Worm (Caenorhabditis elegans) whole organism, mixed stage, embryonic: ENCODE data around the gene ech-5.

Source experiments
- M03D4.4 ChIP-seq: sonication (generic microtip); optimal IDR thresholded peaks from 2 replicates; lab custom pipeline; 2017; ENCODE audit warnings: mild to moderate bottlenecking, missing genetic modification characterization, missing compliant biosample characterization
- bed-3 ChIP-seq: fragments of 200-800 bp; sonication (Bioruptor generic); optimal IDR thresholded peaks from 3 replicates; lab custom pipeline; 2018; ENCODE audit warnings: mild to moderate bottlenecking, missing genetic modification characterization, moderate library complexity, missing compliant biosample characterization
- blmp-1 ChIP-seq: fragments of 150-350 bp; optimal IDR thresholded peaks from 2 replicates; lab custom pipeline; 2014; ENCODE audit warnings: missing biosample characterization, missing genetic modification characterization
- ceh-39 ChIP-seq: fragments of 150-350 bp; optimal IDR thresholded peaks from 2 replicates; lab custom pipeline; 2014; ENCODE audit warnings: missing biosample characterization, missing genetic modification characterization
- ceh-43 ChIP-seq: fragments of 200-800 bp; sonication (Bioruptor generic); optimal IDR thresholded peaks from 2 replicates; lab custom pipeline; 2018; ENCODE audit warnings: mild to moderate bottlenecking, missing genetic modification characterization, moderate library complexity, missing compliant biosample characterization
- ceh-83 ChIP-seq: fragments of 200-800 bp; sonication (Bioruptor generic); optimal IDR thresholded peaks from 2 replicates; lab custom pipeline; 2018; ENCODE audit warnings: mild to moderate bottlenecking, missing genetic modification characterization, missing compliant biosample characterization
- ces-1 ChIP-seq: fragments of 150-350 bp; optimal IDR thresholded peaks from 2 replicates; lab custom pipeline; 2014; ENCODE audit warnings: missing biosample characterization, missing genetic modification reagents, missing genetic modification characterization
- drap-1 ChIP-seq: fragments of 200-800 bp; sonication (Bioruptor generic); optimal IDR thresholded peaks from 3 replicates; lab custom pipeline; 2018; ENCODE audit warnings: mild to moderate bottlenecking, missing genetic modification characterization, missing compliant biosample characterization
- elt-1 ChIP-seq: sonication (generic microtip); optimal IDR thresholded peaks from 2 replicates; lab custom pipeline; 2017; ENCODE audit warnings: missing genetic modification characterization, mild to moderate bottlenecking, missing compliant biosample characterization, antibody characterized with exemption, moderate library complexity, borderline replicate concordance; ENCODE audit not compliant: insufficient read depth
- flh-1 ChIP-seq: fragments of 200-800 bp; sonication (Bioruptor generic); optimal IDR thresholded peaks from 2 replicates; lab custom pipeline; 2018; ENCODE audit warnings: mild to moderate bottlenecking, missing genetic modification characterization, moderate library complexity, missing compliant biosample characterization
- ham-2 ChIP-seq: fragments of 200-800 bp; sonication (Bioruptor generic); optimal IDR thresholded peaks from 2 replicates; lab custom pipeline; 2018; ENCODE audit warnings: mild to moderate bottlenecking, missing genetic modification characterization, missing compliant biosample characterization
- hlh-1 ChIP-seq: fragments of 150-350 bp; optimal IDR thresholded peaks from 2 replicates; lab custom pipeline; 2014; ENCODE audit warnings: missing biosample characterization, missing genetic modification reagents, missing genetic modification characterization
- lin-13 ChIP-seq: fragments of 150-350 bp; optimal IDR thresholded peaks from 2 replicates; lab custom pipeline; 2014; ENCODE audit warnings: missing biosample characterization, missing genetic modification characterization
- lin-32 ChIP-seq: fragments of 200-800 bp; sonication (Bioruptor generic); optimal IDR thresholded peaks from 2 replicates; lab custom pipeline; 2018; ENCODE audit warnings: mild to moderate bottlenecking, missing genetic modification characterization, missing compliant biosample characterization
- lsy-2 ChIP-seq: fragments of 150-350 bp; optimal IDR thresholded peaks from 2 replicates; lab custom pipeline; 2014; ENCODE audit warnings: missing biosample characterization, missing genetic modification characterization
- mep-1 ChIP-seq: fragments of 150-350 bp; optimal IDR thresholded peaks from 2 replicates; lab custom pipeline; 2017; ENCODE audit warnings: missing biosample characterization, missing genetic modification reagents, missing genetic modification characterization, inconsistent platforms
- mls-2 ChIP-seq: sonication (generic microtip); optimal IDR thresholded peaks from 2 replicates; lab custom pipeline; 2016; ENCODE audit warnings: mild to moderate bottlenecking, missing genetic modification characterization, moderate library complexity, missing compliant biosample characterization
- nhr-12 ChIP-seq: fragments of 150-350 bp; optimal IDR thresholded peaks from 2 replicates; lab custom pipeline; 2014; ENCODE audit warnings: missing biosample characterization, missing genetic modification characterization
- nhr-2 ChIP-seq: fragments of 150-350 bp; optimal IDR thresholded peaks from 2 replicates; lab custom pipeline; 2014; ENCODE audit warnings: missing biosample characterization, missing genetic modification characterization
- nhr-76 ChIP-seq: sonication (generic microtip); optimal IDR thresholded peaks from 2 replicates; lab custom pipeline; 2017; ENCODE audit warnings: missing biosample characterization, missing genetic modification characterization
- pha-4 ChIP-seq: fragments of 150-350 bp; optimal IDR thresholded peaks from 2 replicates; lab custom pipeline; 2018; ENCODE audit warnings: missing biosample characterization, missing genetic modification reagents, missing genetic modification characterization
- sem-2 ChIP-seq: fragments of 200-800 bp; sonication (Bioruptor generic); optimal IDR thresholded peaks from 2 replicates; lab custom pipeline; 2018; ENCODE audit warnings: mild to moderate bottlenecking, missing genetic modification characterization, missing compliant biosample characterization
- snpc-4 ChIP-seq: fragments of 150-350 bp; optimal IDR thresholded peaks from 2 replicates; lab custom pipeline; 2014; ENCODE audit warnings: missing biosample characterization, missing genetic modification characterization
- sptf-1 ChIP-seq: sonication (generic microtip); optimal IDR thresholded peaks from 2 replicates; lab custom pipeline; 2017; ENCODE audit warnings: mild to moderate bottlenecking, missing genetic modification characterization, moderate library complexity, missing compliant biosample characterization
- tbx-8 ChIP-seq: fragments of 200-800 bp; sonication (Bioruptor generic); optimal IDR thresholded peaks from 2 replicates; lab custom pipeline; 2018; ENCODE audit warnings: mild to moderate bottlenecking, missing genetic modification characterization, moderate library complexity, missing compliant biosample characterization
- zip-8 ChIP-seq: fragments of 150-350 bp; optimal IDR thresholded peaks from 2 replicates; lab custom pipeline; 2014; ENCODE audit warnings: missing biosample characterization, missing genetic modification characterization

ech-5 gene

DNA sequence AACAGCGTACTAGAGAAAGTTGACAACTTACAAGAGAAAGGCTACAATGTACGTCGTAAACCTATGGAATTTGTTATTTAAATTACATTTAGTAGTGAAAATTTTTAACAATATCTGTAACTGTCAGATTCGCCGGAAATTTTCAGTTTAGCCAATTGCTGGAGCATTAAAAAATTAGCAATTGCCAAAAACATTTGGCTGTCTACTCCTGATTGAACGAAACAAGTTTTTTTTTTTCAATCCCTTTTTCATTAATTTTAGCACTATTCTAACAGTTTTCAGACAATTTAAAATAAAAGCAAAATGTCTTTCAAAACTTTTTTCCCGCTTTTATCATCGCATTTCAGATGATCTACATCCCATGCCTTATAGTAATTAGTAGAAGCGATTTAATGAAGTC, 39.9 kb upstream of the ech-5 start:
- TF ChIP-seq lin-32 (GFP tag; lab: Kevin White, UChicago) (no peak), ceh-39 (no peak), sptf-1 (no peak), ceh-83 (no peak), tbx-8 (GFP tag; lab: Kevin White, UChicago) (no peak), bed-3 (GFP tag; lab: Kevin White, UChicago) (no peak), flh-1 (GFP tag; lab: Kevin White, UChicago) (no peak), sem-2 (GFP tag; lab: Kevin White, UChicago) (no peak), nhr-2 (tag; lab: Kevin White, UChicago) (no peak), ces-1 (GFP tag; lab: Kevin White, UChicago) (no peak), lin-13 (tag; lab: Kevin White, UChicago) (no peak), hlh-1 (no peak), ceh-43 (GFP tag; lab: Kevin White, UChicago) (no peak), snpc-4 (tag; lab: Kevin White, UChicago) (no peak)
- TF ChIP-seq, all 35 proteins: peak for 0

ce11 chrIV:757548-757947, 39.3 kb upstream of the ech-5 start:
- TF ChIP-seq ceh-83 (no peak), nhr-12 (tag; lab: Kevin White, UChicago) (no peak), nhr-76 (tag; lab: Kevin White, UChicago) (no peak), ces-1 (GFP tag; lab: Kevin White, UChicago) (no peak), mls-2 (tag; lab: Kevin White, UChicago) (no peak), lsy-2 (tag; lab: Kevin White, UChicago) (no peak), sem-2 (GFP tag; lab: Kevin White, UChicago) (no peak), lin-13 (tag; lab: Kevin White, UChicago) (no peak), elt-1 (tag; lab: Kevin White, UChicago) (no peak), zip-8 (tag; lab: Kevin White, UChicago) (no peak), pha-4 (no peak)

DNA sequence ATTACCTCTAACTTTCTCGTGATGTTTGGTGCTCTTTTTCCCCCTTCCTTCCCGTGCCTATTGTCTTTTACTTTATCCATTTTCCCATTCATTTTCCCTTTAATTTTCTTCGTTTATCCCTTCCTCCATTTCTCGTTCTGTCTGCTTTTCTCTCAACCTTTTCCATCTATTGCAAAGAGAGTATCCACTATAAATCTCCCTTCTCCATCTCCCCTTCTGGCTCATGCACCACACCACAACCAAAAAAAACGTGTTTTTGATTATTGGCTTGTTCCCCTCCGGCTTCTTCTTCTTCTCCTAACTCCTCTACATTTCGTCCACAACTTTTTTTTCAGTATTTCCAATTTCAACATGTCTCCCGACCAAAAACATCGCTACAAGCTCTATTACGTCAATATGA, 36.6 kb upstream of the ech-5 start, which contains the start of gene gst-40:
Gene gst-40 (plus strand): TSS at position 236 of the 400 bp plus-strand sequence.
- no peak for TF ChIP-seq drap-1 (GFP tag; lab: Kevin White, UChicago)
- TF ChIP-seq sem-2 (GFP tag; lab: Kevin White, UChicago), result no peak
- TF ChIP-seq nhr-2 (tag; lab: Kevin White, UChicago), result no peak
- no peak for TF ChIP-seq ham-2 (GFP tag; lab: Kevin White, UChicago)
- no peak for TF ChIP-seq blmp-1
- TF ChIP-seq M03D4.4, result no peak
- TF ChIP-seq mep-1 (tag; lab: Kevin White, UChicago), result no peak
- TF ChIP-seq sptf-1, result no peak
- no peak for TF ChIP-seq snpc-4 (tag; lab: Kevin White, UChicago)
- no peak for TF ChIP-seq zip-8 (tag; lab: Kevin White, UChicago)
- TF ChIP-seq ceh-39, result no peak
- no peak for TF ChIP-seq tbx-8 (GFP tag; lab: Kevin White, UChicago)
- TF ChIP-seq pha-4, result no peak

DNA sequence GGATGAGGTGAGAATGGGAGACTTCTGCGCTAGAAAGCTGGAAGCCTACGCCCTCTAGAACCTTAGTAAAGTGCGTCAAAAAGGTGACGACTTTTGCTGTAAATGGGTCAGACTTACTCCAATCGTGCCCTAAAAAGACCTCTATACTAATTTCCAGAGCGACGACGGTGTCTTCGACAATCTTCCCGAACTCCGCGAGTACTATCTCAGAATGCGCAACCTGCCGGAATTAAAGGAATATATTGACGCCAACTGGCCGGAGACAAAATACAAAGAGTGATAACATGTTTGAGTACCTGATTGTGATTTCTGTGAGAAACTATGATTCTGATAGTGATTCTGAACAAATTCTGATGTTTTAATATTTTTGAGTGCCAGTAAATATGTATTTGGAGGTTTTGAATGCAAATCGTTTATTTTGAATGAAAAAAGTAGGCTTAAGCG, 34.8 kb upstream of the ech-5 start:
- TF ChIP-seq ham-2 (GFP tag; lab: Kevin White, UChicago), result no peak
- no peak for TF ChIP-seq pha-4
- TF ChIP-seq ceh-43 (GFP tag; lab: Kevin White, UChicago), result no peak
- no peak for TF ChIP-seq ceh-83
- TF ChIP-seq elt-1 (tag; lab: Kevin White, UChicago), result no peak
- no peak for TF ChIP-seq mls-2 (tag; lab: Kevin White, UChicago)
- no peak for TF ChIP-seq sem-2 (GFP tag; lab: Kevin White, UChicago)
- no peak for TF ChIP-seq M03D4.4
- no peak for TF ChIP-seq bed-3 (GFP tag; lab: Kevin White, UChicago)
- TF ChIP-seq lin-32 (GFP tag; lab: Kevin White, UChicago), result no peak
- no peak for TF ChIP-seq snpc-4 (tag; lab: Kevin White, UChicago)
- no peak for TF ChIP-seq nhr-76 (tag; lab: Kevin White, UChicago)
- no peak for TF ChIP-seq hlh-1
- no peak for TF ChIP-seq sptf-1
- no peak for TF ChIP-seq ces-1 (GFP tag; lab: Kevin White, UChicago)

DNA sequence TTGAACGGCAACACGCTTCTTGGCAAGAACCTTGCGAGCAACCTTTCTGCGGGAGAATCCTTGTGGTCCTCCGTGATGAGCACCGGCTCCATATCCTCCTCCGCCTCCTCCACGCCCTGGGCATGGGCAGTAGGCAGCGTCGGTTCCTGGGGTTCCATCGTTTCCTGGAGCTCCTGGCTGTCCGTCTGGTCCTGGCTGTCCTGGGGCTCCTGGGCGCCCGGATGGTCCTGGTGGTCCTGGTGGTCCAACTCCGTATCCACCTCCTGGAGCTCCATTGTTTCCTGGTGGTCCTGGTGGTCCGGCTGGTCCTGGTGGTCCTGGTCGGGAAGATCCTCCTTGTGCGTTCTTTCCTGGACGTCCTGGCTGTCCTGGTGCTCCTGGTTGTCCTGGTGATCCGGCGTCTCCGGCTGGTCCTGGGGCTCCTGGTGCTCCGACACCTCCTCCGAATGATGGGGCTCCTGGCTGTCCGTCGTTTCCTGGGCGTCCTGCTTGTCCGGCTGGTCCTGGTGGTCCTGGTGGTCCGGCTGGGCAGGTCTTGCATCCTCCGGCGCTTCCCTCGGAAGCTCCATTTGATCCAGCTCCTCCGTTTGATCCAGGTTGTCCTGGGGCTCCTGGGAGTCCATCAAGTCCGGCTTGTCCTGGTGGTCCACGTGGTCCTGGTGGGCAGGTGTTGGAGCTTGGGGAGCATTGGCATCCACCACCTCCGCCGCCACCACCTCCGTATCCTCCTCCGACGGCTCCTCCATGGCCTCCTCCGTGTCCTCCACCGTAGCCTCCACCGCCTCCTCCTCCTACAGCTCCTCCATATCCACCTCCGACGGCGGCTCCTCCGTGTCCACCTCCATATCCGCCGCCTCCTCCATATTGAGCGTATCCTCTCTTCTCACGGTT, 34.1 kb upstream of the ech-5 start:
- TF ChIP-seq lin-32 (GFP tag; lab: Kevin White, UChicago) (no peak), sptf-1 (no peak), hlh-1 (no peak)
